Worm (Caenorhabditis elegans): ENCODE measurements around the gene ZK353.9.
A peak's percentile ranks its signal among the peaks of the same experiment; 100 is the strongest.

Gene ZK353.9

DNA sequence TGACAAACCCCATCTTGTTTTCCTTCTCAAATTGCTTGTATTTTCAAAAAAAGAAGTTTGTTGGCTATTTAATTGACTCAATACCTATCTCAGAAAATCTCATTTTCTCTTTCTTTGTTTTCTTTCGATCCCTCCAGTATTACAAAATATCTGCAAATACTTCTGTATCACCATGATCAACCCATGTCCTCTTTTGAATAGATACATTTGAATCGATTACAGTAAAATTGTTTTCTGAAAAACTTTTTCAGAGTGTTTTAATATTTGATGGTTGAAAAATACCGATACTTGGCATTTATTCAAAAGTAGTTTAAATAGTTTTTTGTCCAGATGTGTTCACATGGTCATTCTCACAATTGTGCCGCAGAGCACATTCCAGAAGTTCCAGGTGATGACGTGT lies at the start of gene ZK353.9:
Gene ZK353.9, plus strand, starts transcription at position 331 of the 400 bp plus-strand sequence.
- no peak for TF ChIP-seq him-1 (tag; optimal IDR thresholded peaks at IDR 0.05)
- no peak for TF ChIP-seq W03F9.2 (tag; optimal IDR thresholded peaks at IDR 0.05)
- TF ChIP-seq dao-5 (tag; optimal IDR thresholded peaks at IDR 0.05), result no peak

DNA sequence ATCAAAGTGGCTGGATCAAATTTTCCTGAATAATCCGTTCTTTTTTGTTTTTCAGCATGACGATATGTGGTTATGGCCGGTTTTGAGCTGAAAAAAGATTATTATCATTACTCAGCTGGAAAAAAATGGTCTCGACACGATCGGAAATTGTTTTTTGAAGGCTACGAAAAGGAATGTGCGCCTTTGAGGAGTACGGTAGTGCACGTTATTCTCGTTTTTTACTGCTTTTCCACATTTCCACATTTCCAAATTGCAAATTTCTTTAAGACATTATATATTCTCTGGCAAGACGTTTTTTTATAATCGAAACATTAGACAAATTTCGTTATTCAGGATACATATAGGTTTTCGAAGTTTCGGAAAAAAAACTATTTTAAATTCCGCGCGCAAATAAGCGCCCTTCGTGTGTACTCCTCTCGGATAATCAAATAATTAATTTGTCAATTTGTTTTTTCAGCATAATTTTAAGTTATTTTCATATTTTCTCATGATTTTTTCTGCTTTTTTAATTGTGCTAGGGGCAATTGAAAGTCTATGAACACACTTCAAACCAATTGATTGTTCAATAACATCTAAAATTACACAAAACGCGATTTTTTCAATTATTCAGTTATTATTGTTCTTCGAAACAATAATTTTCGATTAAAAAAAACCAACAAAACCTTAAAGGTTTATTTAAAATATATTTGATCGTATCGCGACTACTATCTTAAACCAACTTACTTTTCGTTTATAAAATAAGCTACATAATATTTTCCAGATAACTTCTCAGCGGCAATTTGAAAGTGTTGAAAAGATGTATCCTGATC lies 45.8 kb upstream of the ZK353.9 start, which contains the start of gene R05D3.3:
Gene R05D3.3, plus strand, starts transcription at position 759 of the 809 bp plus-strand sequence.
- no peak for TF ChIP-seq dao-5 (tag; optimal IDR thresholded peaks at IDR 0.05)
- TF ChIP-seq W03F9.2 (tag; optimal IDR thresholded peaks at IDR 0.05), result no peak
- no peak for TF ChIP-seq him-1 (tag; optimal IDR thresholded peaks at IDR 0.05)

ce11 chrIII:8368619-8369018 lies 40.7 kb upstream of the ZK353.9 start, which contains the start of gene R05D3.9:
TSS of gene R05D3.9 (minus strand) at chrIII:8368719.
- TF ChIP-seq dao-5 (tag; optimal IDR thresholded peaks at IDR 0.05) (no peak), W03F9.2 (tag; optimal IDR thresholded peaks at IDR 0.05) (no peak)

ce11 chrIII:8369172-8369571 lies 40.1 kb upstream of the ZK353.9 start:
- no peak for TF ChIP-seq him-1 (tag; optimal IDR thresholded peaks at IDR 0.05)
- TF ChIP-seq dao-5 (tag; optimal IDR thresholded peaks at IDR 0.05), result no peak
- TF ChIP-seq W03F9.2 (tag; optimal IDR thresholded peaks at IDR 0.05), result no peak

- TF ChIP-seq dao-5 (tag; optimal IDR thresholded peaks at IDR 0.05), result no peak
- no peak for TF ChIP-seq him-1 (tag; optimal IDR thresholded peaks at IDR 0.05)
- TF ChIP-seq W03F9.2 (tag; optimal IDR thresholded peaks at IDR 0.05), result no peak
Observed at ce11 chrIII:8370188-8370587, 39.1 kb upstream of the ZK353.9 start.

ce11 chrIII:8370846-8371257 lies 38.4 kb upstream of the ZK353.9 start:
- no peak for TF ChIP-seq dao-5 (tag; optimal IDR thresholded peaks at IDR 0.05)
- TF ChIP-seq W03F9.2 (tag; optimal IDR thresholded peaks at IDR 0.05), result peak; percentile 26
- TF ChIP-seq him-1 (tag; optimal IDR thresholded peaks at IDR 0.05), result no peak

ce11 chrIII:8371595-8372305 lies 37.5 kb upstream of the ZK353.9 start, which contains the start of gene lmbr-1:
TSS of gene lmbr-1 (plus strand) at chrIII:8372255.
- TF ChIP-seq W03F9.2 (tag; optimal IDR thresholded peaks at IDR 0.05) (no peak), him-1 (tag; optimal IDR thresholded peaks at IDR 0.05) (no peak), dao-5 (tag; optimal IDR thresholded peaks at IDR 0.05) (no peak)

DNA sequence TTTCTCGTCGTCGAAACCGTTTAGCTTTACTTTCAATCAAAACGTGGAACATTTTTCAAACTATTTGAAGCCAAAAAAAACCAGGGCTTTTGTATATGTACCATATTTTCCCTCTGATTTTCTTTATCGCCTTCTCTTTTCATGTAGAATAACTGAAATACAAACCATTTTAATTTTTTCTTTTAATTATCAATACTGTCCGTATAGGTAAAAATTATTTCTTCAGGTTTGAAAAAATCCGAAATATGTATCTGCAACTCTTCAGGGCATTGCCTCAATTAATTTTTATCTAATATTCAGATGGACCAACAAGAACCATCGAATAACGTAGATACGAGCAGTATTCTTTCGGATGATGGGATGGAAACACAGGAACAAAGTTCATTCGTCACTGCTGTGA lies 34.3 kb upstream of the ZK353.9 start, which contains the start of gene met-2:
Gene met-2, plus strand, starts transcription at position 301 of the 400 bp plus-strand sequence.
- TF ChIP-seq W03F9.2 (tag; optimal IDR thresholded peaks at IDR 0.05) (no peak), him-1 (tag; optimal IDR thresholded peaks at IDR 0.05) (no peak), dao-5 (tag; optimal IDR thresholded peaks at IDR 0.05) (no peak)

DNA sequence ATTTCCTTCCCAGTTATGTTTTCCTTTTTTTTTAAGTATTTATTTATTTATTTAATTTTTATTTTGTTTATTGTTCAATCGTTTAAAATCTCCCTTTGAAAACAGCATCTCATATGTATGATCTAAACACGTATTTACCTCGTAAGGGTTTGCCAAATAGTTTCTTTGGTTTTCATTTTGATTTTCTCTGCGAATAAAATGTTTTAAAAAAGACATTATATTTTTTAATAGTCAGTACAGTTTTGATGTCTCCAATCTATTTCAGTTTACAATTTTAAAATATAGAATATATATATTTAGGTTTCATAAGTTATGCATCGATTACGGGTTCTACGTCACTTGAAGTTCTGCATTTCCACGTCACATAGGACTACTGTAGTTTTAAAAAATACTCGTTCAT lies 28.7 kb upstream of the ZK353.9 start, which contains the start of gene R05D3.12:
Gene R05D3.12, plus strand, starts transcription at position 301 of the 400 bp plus-strand sequence.
- no peak for TF ChIP-seq W03F9.2 (tag; optimal IDR thresholded peaks at IDR 0.05)
- TF ChIP-seq him-1 (tag; optimal IDR thresholded peaks at IDR 0.05), result no peak
- TF ChIP-seq dao-5 (tag; optimal IDR thresholded peaks at IDR 0.05), result no peak

DNA sequence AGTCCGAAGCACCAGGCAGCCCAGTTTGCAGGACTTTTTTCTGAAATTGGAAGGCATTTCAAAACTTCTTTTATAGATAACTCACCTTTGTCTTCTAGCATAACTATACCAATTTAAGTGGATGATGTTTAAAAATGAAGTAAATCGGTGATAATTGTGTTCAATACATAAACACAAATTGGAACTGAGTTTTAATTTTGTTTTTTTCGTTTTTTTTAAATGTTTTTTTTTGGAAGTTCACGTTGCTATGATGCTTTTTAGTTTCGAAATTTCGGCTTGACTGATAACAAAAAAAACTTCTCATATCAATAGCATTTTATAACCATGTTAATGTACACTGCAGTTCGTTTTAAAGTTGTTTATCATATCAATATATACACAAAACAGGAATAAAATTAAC lies 19.8 kb upstream of the ZK353.9 start, which contains the start of gene ZK353.4:
Gene ZK353.4, minus strand, starts transcription at position 101 of the 400 bp plus-strand sequence.
- TF ChIP-seq W03F9.2 (tag; optimal IDR thresholded peaks at IDR 0.05) (no peak), him-1 (tag; optimal IDR thresholded peaks at IDR 0.05) (peak; percentile 40)

DNA sequence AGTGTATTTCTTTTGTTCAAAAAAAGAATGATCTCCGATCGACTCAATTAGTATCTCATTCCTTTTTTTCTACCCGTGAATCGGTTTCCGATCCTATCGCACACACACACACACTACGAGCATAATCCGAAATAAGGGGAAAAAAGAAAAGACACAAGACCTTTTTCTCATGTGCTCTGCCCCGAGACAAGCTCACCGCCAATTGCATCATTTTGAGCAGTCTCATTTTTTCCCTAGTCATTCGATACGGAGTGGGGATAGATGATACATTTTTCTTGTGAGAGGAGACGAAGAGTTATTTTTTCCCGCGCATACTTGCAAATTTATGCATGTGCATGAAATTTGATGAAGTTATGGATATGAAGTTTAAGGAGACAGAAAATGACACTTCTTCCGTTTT lies 17.0 kb upstream of the ZK353.9 start:
- TF ChIP-seq dao-5 (tag; optimal IDR thresholded peaks at IDR 0.05) (no peak), him-1 (tag; optimal IDR thresholded peaks at IDR 0.05) (peak; percentile 54)

DNA sequence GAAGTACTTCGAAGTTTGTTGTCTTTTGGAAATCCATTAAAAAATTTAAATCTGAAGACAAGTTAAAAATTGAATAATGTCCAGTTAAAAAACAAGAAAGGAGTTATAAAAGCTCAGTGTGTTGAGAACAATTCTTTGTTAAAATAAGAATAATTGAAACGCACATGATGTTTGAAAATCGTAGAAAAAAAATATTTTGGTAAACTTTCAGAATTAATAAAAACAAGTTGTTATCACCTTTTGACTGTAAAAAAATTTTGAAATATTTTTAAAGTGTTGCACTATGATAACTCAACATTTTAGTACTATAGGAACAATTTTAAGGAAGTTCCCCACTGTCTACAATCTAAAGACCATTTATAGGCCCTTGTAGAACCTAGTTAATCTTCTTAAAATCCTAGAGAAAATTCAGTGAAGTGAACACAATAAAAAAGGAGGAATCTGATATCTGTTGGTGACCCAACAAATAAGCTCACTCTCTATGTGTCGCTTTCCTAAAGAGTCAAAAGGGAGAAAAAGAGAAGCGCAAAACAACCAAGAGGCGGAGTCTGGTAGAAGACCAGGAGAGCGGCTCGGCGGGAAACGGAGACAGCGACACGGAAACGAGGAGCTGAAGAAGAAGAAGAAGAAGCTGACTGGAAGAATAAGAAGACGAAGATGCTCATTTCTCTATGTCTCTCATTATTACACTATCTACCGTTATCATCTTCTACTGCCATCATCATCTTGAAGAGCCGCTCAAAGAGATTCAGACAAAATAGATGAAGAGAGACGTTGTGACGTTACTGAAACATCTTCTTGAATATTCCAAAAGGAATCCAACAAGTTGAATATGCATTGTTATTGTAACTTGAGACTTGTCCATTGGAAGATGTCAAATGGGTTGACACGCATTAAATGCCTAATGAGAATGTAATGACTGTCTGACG lies 14.7 kb upstream of the ZK353.9 start, which contains the start of gene ZK353.10:
Gene ZK353.10, minus strand, starts transcription at position 51 of the 929 bp plus-strand sequence.
- no peak for TF ChIP-seq dao-5 (tag; optimal IDR thresholded peaks at IDR 0.05)
- TF ChIP-seq W03F9.2 (tag; optimal IDR thresholded peaks at IDR 0.05), result no peak
- TF ChIP-seq him-1 (tag; optimal IDR thresholded peaks at IDR 0.05), result peak; percentile 41

ce11 chrIII:8395685-8396084 lies 13.6 kb upstream of the ZK353.9 start, which contains the start of gene ZK353.3:
TSS of gene ZK353.3 (plus strand) at chrIII:8395985.
- TF ChIP-seq dao-5 (tag; optimal IDR thresholded peaks at IDR 0.05), result no peak
- TF ChIP-seq W03F9.2 (tag; optimal IDR thresholded peaks at IDR 0.05), result no peak
- no peak for TF ChIP-seq him-1 (tag; optimal IDR thresholded peaks at IDR 0.05)

Data from whole organism, L4/young adult.